Worm (Caenorhabditis elegans) whole organism, L2 larva: ENCODE results near the gene F31E8.4.

ENCODE experiments used
- R02D3.7 ChIP-seq: fragments of 150-350 bp; optimal IDR thresholded peaks from 2 replicates; lab custom pipeline; 2014; ENCODE audit warnings: missing biosample characterization, missing genetic modification characterization
- alr-1 ChIP-seq: fragments of 150-350 bp; optimal IDR thresholded peaks from 2 replicates; lab custom pipeline; 2014; ENCODE audit warnings: missing biosample characterization, missing genetic modification characterization
- aly-2 ChIP-seq: fragments of 150-350 bp; optimal IDR thresholded peaks from 2 replicates; lab custom pipeline; 2014; ENCODE audit warnings: missing biosample characterization, missing genetic modification characterization
- ceh-16 ChIP-seq: fragments of 150-350 bp; optimal IDR thresholded peaks from 2 replicates; lab custom pipeline; 2014; ENCODE audit warnings: missing biosample characterization, missing genetic modification characterization
- fos-1 ChIP-seq: fragments of 150-350 bp; optimal IDR thresholded peaks from 2 replicates; lab custom pipeline; 2014; ENCODE audit warnings: missing biosample characterization, missing genetic modification characterization
- lin-11 ChIP-seq: fragments of 150-350 bp; sonication (generic microtip); optimal IDR thresholded peaks from 2 replicates; lab custom pipeline; 2014; ENCODE audit warnings: missing biosample characterization, missing genetic modification characterization, inconsistent platforms, mixed read lengths
- lsy-2 ChIP-seq, 2 experiments: fragments of 150-350 bp in 1 of 2; sonication (generic microtip) in 1 of 2; optimal IDR thresholded peaks; 2 replicates each; lab custom pipeline; 2014 to 2017; ENCODE audit warnings: missing biosample characterization in 2 of 2, missing genetic modification characterization in 2 of 2
- nhr-10 ChIP-seq: sonication (generic microtip); optimal IDR thresholded peaks from 2 replicates; lab custom pipeline; 2017; ENCODE audit warnings: missing biosample characterization, missing genetic modification characterization
- snpc-4 ChIP-seq: fragments of 150-350 bp; optimal IDR thresholded peaks from 2 replicates; lab custom pipeline; 2014; ENCODE audit warnings: missing biosample characterization, missing genetic modification characterization
- unc-55 ChIP-seq: fragments of 150-350 bp; sonication (generic microtip); optimal IDR thresholded peaks from 3 replicates; lab custom pipeline; 2014; ENCODE audit warnings: missing biosample characterization, missing genetic modification reagents, missing genetic modification characterization

DNA sequence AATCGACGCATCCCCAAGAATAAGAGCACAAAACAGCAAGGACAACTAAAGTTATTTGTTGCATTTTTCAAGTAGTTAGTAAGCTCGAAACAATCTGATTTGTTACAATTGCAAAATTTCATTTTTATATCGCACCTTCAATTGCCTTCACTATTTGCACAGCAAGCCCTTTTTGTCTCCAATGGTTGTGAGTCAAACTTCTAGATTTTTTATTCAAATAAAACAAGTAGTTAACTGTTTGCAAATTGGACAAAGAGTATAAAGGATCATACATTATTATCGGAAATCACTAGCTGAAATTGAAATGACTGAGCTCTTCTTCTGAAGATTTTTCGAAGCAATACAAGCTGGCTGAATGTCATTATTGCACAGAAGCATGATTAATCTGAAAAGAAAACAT lies 47.1 kb downstream of the F31E8.4 start, which contains the start of gene F41G3.21:
- no peak for TF ChIP-seq lin-11 (tag; lab: Kevin White, UChicago)
- no peak for TF ChIP-seq fos-1 (tag; lab: Kevin White, UChicago)
- no peak for TF ChIP-seq ceh-16 (tag; lab: Kevin White, UChicago)
- TF ChIP-seq aly-2, result no peak
- TF ChIP-seq R02D3.7 (tag; lab: Kevin White, UChicago), result no peak
- no peak for TF ChIP-seq nhr-10 (tag; lab: Kevin White, UChicago)
- no peak for TF ChIP-seq alr-1 (tag; lab: Kevin White, UChicago)
- TF ChIP-seq snpc-4 (tag; lab: Kevin White, UChicago), result no peak
- TF ChIP-seq unc-55 (GFP tag; lab: Kevin White, UChicago), result no peak
- TF ChIP-seq lsy-2 (tag; optimal IDR thresholded peaks at IDR 0.05; lab: Kevin White, UChicago), result no peak
